Fruit fly (Drosophila melanogaster): ENCODE data around the gene Akh.
A peak's percentile ranks its signal among the peaks of the same experiment; 100 is the strongest.

The Akh gene

DNA sequence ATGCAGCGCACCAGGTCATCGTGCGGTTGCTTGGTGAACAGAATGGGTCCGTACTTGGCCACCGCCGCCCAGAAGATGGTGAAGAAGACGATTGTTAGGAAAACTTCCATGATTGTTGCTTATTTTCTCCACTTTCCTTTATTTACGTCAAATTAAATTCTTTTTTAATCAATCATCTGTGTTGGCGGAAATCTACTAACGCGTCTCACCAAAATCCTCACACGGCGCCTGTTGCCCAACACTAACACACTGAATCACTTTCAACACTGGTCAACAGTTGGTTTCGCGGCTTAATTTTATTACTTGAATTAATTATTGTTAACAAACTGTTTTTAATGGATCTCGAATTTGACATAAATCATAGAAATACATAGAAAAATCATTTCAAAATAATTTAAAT lies 45.4 kb downstream of the Akh start, which contains the start of gene VhaM9.7-c (continued):
- TF ChIP-seq Scr (GFP tag; IDR thresholded peaks at IDR 0.05; ENCODE audit: partially characterized antibody) (peak; percentile 28; the same call in 1 of the 2 replicates), Doc3 (GFP tag; IDR thresholded peaks at IDR 0.05; ENCODE audit: partially characterized antibody) (no peak), lov (optimal IDR thresholded peaks at IDR 0.05) (no peak), lov (GFP tag; IDR thresholded peaks at IDR 0.05) (no peak), Chrac-16 (GFP tag; optimal IDR thresholded peaks at IDR 0.05) (peak; percentile 29), CG1647 (GFP tag; optimal IDR thresholded peaks at IDR 0.05) (peak; percentile 6), CG14965 (GFP tag; optimal IDR thresholded peaks at IDR 0.05; ENCODE audit: borderline replicate concordance) (no peak), Hsf (GFP tag; optimal IDR thresholded peaks at IDR 0.05) (peak; percentile 22), sqz (GFP tag; optimal IDR thresholded peaks at IDR 0.05) (peak; percentile 6), CG16813 (GFP tag; IDR thresholded peaks at IDR 0.05; ENCODE audit: partially characterized antibody) (no peak), B-H1 (GFP tag; IDR thresholded peaks at IDR 0.05) (no peak), D19A (tag; optimal IDR thresholded peaks at IDR 0.05) (no peak), CG7357 (GFP tag; IDR thresholded peaks at IDR 0.05) (no peak), CG7372 (GFP tag; IDR thresholded peaks at IDR 0.05) (no peak), emc (GFP tag; optimal IDR thresholded peaks at IDR 0.05) (peak; percentile 51), bbx (GFP tag; IDR thresholded peaks at IDR 0.05; ENCODE audit: partially characterized antibody) (0 out of 2 replicates have a peak, but pooled peaks have one; percentile 17), Poxn (GFP tag; IDR thresholded peaks at IDR 0.05) (no peak), CG14441 (GFP tag; IDR thresholded peaks at IDR 0.05) (no peak), YL-1 (GFP tag; optimal IDR thresholded peaks at IDR 0.05) (peak; percentile 53), wdn (GFP tag; IDR thresholded peaks at IDR 0.05) (no peak), CG7928 (GFP tag; optimal IDR thresholded peaks at IDR 0.05) (no peak), HLHmδ (GFP tag; optimal IDR thresholded peaks at IDR 0.05) (no peak), CG3726 (GFP tag; IDR thresholded peaks at IDR 0.05) (no peak), Spps (tag; optimal IDR thresholded peaks at IDR 0.05) (no peak), CG1792 (GFP tag; optimal IDR thresholded peaks at IDR 0.05) (no peak), Trl (optimal IDR thresholded peaks at IDR 0.05) (no peak), Trl (GFP tag; optimal IDR thresholded peaks at IDR 0.05) (peak; percentile 22), Ssrp (tag; optimal IDR thresholded peaks at IDR 0.05) (no peak), crp (GFP tag; optimal IDR thresholded peaks at IDR 0.05) (peak; percentile 56 to 87), inv (GFP tag; IDR thresholded peaks at IDR 0.05; ENCODE audit: partially characterized antibody) (no peak), CG18599 (GFP tag; optimal IDR thresholded peaks at IDR 0.05) (peak; percentile 28), Vsx1 (GFP tag; optimal IDR thresholded peaks at IDR 0.05) (no peak), prd (optimal IDR thresholded peaks at IDR 0.05) (no peak), prd (GFP tag; IDR thresholded peaks at IDR 0.05) (0 out of 3 replicates have a peak, but pooled peaks have one; percentile 29), CG1603 (tag; optimal IDR thresholded peaks at IDR 0.05) (no peak), CG12155 (GFP tag; optimal IDR thresholded peaks at IDR 0.05) (peak; percentile 28), tx (GFP tag; optimal IDR thresholded peaks at IDR 0.05) (no peak), fu2 (GFP tag; optimal IDR thresholded peaks at IDR 0.05) (peak; percentile 53), CG17385 (GFP tag; optimal IDR thresholded peaks at IDR 0.05) (peak; percentile 56), zfh2 (GFP tag; optimal IDR thresholded peaks at IDR 0.05) (peak; percentile 65), p53 (GFP tag; optimal IDR thresholded peaks at IDR 0.05) (no peak), Optix (GFP tag; IDR thresholded peaks at IDR 0.05) (no peak), tap (tag; optimal IDR thresholded peaks at IDR 0.05) (no peak), cwo (GFP tag; optimal IDR thresholded peaks at IDR 0.05) (no peak), CG6254 (GFP tag; optimal IDR thresholded peaks at IDR 0.05) (no peak), Side (GFP tag; optimal IDR thresholded peaks at IDR 0.05) (peak; percentile 26), fd64A (GFP tag; optimal IDR thresholded peaks at IDR 0.05) (no peak), NFAT (GFP tag; IDR thresholded peaks at IDR 0.05) (peak; percentile 21; the same call in 1 of the 2 replicates), CG7786 (GFP tag; optimal IDR thresholded peaks at IDR 0.05) (peak; percentile 45), gsb (GFP tag; IDR thresholded peaks at IDR 0.05) (no peak), CrebB (tag; optimal IDR thresholded peaks at IDR 0.05) (no peak), stwl (tag; optimal IDR thresholded peaks at IDR 0.05) (peak; percentile 96)

Data from whole organism, embryonic.